Fruit fly (Drosophila melanogaster): ENCODE results near the gene Cyp12e1.

The Cyp12e1 gene

dm6 chr3R:10454909-10455308 is 20.3 kb downstream of the Cyp12e1 start:
- no peak for TF ChIP-seq toe (GFP tag; optimal IDR thresholded peaks at IDR 0.05)
- no peak for TF ChIP-seq tj (GFP tag; optimal IDR thresholded peaks at IDR 0.05)
- no peak for TF ChIP-seq CG7101 (tag; optimal IDR thresholded peaks at IDR 0.05)
- no peak for TF ChIP-seq kay (GFP tag; ENCODE audit: borderline replicate concordance)
- TF ChIP-seq CG1620 (GFP tag; optimal IDR thresholded peaks at IDR 0.05): no peak
- TF ChIP-seq Mnt (GFP tag; optimal IDR thresholded peaks at IDR 0.05): no peak
- no peak for TF ChIP-seq cic (GFP tag; optimal IDR thresholded peaks at IDR 0.05)
- TF ChIP-seq Crg-1 (GFP tag; optimal IDR thresholded peaks at IDR 0.05): no peak
- TF ChIP-seq pad (GFP tag; optimal IDR thresholded peaks at IDR 0.05): no peak
- TF ChIP-seq Hr96 (GFP tag; optimal IDR thresholded peaks at IDR 0.05): no peak
- no peak for TF ChIP-seq ovo (GFP tag; optimal IDR thresholded peaks at IDR 0.05)
- TF ChIP-seq CG33017 (tag; optimal IDR thresholded peaks at IDR 0.05): no peak
- no peak for TF ChIP-seq CG5204 (GFP tag; optimal IDR thresholded peaks at IDR 0.05)
- TF ChIP-seq CG7045 (GFP tag; optimal IDR thresholded peaks at IDR 0.05): no peak
- TF ChIP-seq CG11617 (GFP tag; optimal IDR thresholded peaks at IDR 0.05): no peak
- TF ChIP-seq cnc (optimal IDR thresholded peaks at IDR 0.05): no peak
- TF ChIP-seq bab1 (GFP tag; optimal IDR thresholded peaks at IDR 0.05): no peak
- TF ChIP-seq Clk (GFP tag; optimal IDR thresholded peaks at IDR 0.05): no peak
- no peak for TF ChIP-seq CG12768 (GFP tag; optimal IDR thresholded peaks at IDR 0.05)
- TF ChIP-seq CG14711 (tag; optimal IDR thresholded peaks at IDR 0.05): no peak

- TF ChIP-seq tj (GFP tag; optimal IDR thresholded peaks at IDR 0.05) (no peak), CG14711 (tag; optimal IDR thresholded peaks at IDR 0.05) (no peak), cnc (optimal IDR thresholded peaks at IDR 0.05) (no peak), Hr96 (GFP tag; optimal IDR thresholded peaks at IDR 0.05) (no peak), kay (GFP tag; ENCODE audit: borderline replicate concordance) (no peak), CG12768 (GFP tag; optimal IDR thresholded peaks at IDR 0.05) (no peak), CG1620 (GFP tag; optimal IDR thresholded peaks at IDR 0.05) (no peak), CG5204 (GFP tag; optimal IDR thresholded peaks at IDR 0.05) (no peak), Crg-1 (GFP tag; optimal IDR thresholded peaks at IDR 0.05) (no peak), CG33017 (tag; optimal IDR thresholded peaks at IDR 0.05) (no peak), CG7101 (tag; optimal IDR thresholded peaks at IDR 0.05) (no peak), bab1 (GFP tag; optimal IDR thresholded peaks at IDR 0.05) (no peak), cic (GFP tag; optimal IDR thresholded peaks at IDR 0.05) (no peak), ovo (GFP tag; optimal IDR thresholded peaks at IDR 0.05) (no peak), CG11617 (GFP tag; optimal IDR thresholded peaks at IDR 0.05) (no peak), pad (GFP tag; optimal IDR thresholded peaks at IDR 0.05) (no peak), Mnt (GFP tag; optimal IDR thresholded peaks at IDR 0.05) (no peak)
Measured at dm6 chr3R:10463548-10463947, 29.0 kb downstream of the Cyp12e1 start.

DNA sequence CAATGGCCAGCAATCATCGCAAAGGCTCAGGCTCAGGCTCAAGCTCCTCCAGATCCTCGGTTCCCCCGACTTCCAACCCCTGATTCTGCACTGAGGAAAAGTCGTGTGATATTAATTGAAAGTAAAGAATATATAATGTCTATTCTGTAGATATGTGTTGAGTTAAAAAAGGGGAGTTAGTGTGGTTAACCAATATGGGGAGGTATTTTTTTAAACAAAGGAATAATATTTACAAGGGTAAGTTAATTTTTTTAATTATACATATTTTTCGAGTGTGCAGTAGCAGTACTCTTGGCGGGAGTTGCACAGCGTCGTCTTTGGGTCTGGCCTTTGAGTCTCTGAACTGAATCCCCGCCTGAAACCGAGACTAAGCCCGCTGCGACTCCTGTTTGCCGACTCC is 31.7 kb downstream of the Cyp12e1 start:
- TF ChIP-seq toe (GFP tag; optimal IDR thresholded peaks at IDR 0.05) (no peak), kay (GFP tag; ENCODE audit: borderline replicate concordance) (no peak), ovo (GFP tag; optimal IDR thresholded peaks at IDR 0.05) (no peak), Clk (GFP tag; optimal IDR thresholded peaks at IDR 0.05) (no peak), CG14711 (tag; optimal IDR thresholded peaks at IDR 0.05) (no peak), bab1 (GFP tag; optimal IDR thresholded peaks at IDR 0.05) (no peak), CG12768 (GFP tag; optimal IDR thresholded peaks at IDR 0.05) (no peak), cic (GFP tag; optimal IDR thresholded peaks at IDR 0.05) (no peak)

dm6 chr3R:10468207-10468606 is 33.6 kb downstream of the Cyp12e1 start:
- TF ChIP-seq pad (GFP tag; optimal IDR thresholded peaks at IDR 0.05): no peak
- no peak for TF ChIP-seq CG7045 (GFP tag; optimal IDR thresholded peaks at IDR 0.05)
- no peak for TF ChIP-seq cic (GFP tag; optimal IDR thresholded peaks at IDR 0.05)
- TF ChIP-seq Crg-1 (GFP tag; optimal IDR thresholded peaks at IDR 0.05): no peak
- no peak for TF ChIP-seq Hr96 (GFP tag; optimal IDR thresholded peaks at IDR 0.05)
- no peak for TF ChIP-seq CG11617 (GFP tag; optimal IDR thresholded peaks at IDR 0.05)
- no peak for TF ChIP-seq bab1 (GFP tag; optimal IDR thresholded peaks at IDR 0.05)
- TF ChIP-seq CG5204 (GFP tag; optimal IDR thresholded peaks at IDR 0.05): no peak
- no peak for TF ChIP-seq CG7101 (tag; optimal IDR thresholded peaks at IDR 0.05)
- no peak for TF ChIP-seq CG33017 (tag; optimal IDR thresholded peaks at IDR 0.05)

- TF ChIP-seq Crg-1 (GFP tag; optimal IDR thresholded peaks at IDR 0.05) (no peak), tj (GFP tag; optimal IDR thresholded peaks at IDR 0.05) (no peak), CG1620 (GFP tag; optimal IDR thresholded peaks at IDR 0.05) (no peak), CG12768 (GFP tag; optimal IDR thresholded peaks at IDR 0.05) (no peak), Hr96 (GFP tag; optimal IDR thresholded peaks at IDR 0.05) (no peak), CG14711 (tag; optimal IDR thresholded peaks at IDR 0.05) (no peak), pad (GFP tag; optimal IDR thresholded peaks at IDR 0.05) (no peak)
Measured at dm6 chr3R:10471753-10472152, 37.2 kb downstream of the Cyp12e1 start.

dm6 chr3R:10475949-10476348 is 41.4 kb downstream of the Cyp12e1 start:
- TF ChIP-seq CG7045 (GFP tag; optimal IDR thresholded peaks at IDR 0.05) (no peak), CG1620 (GFP tag; optimal IDR thresholded peaks at IDR 0.05) (no peak), CG5204 (GFP tag; optimal IDR thresholded peaks at IDR 0.05) (no peak)

- TF ChIP-seq CG1620 (GFP tag; optimal IDR thresholded peaks at IDR 0.05): no peak
- TF ChIP-seq kay (GFP tag; ENCODE audit: borderline replicate concordance): no peak
- no peak for TF ChIP-seq Crg-1 (GFP tag; optimal IDR thresholded peaks at IDR 0.05)
- no peak for TF ChIP-seq cic (GFP tag; optimal IDR thresholded peaks at IDR 0.05)
- no peak for TF ChIP-seq Hr96 (GFP tag; optimal IDR thresholded peaks at IDR 0.05)
- TF ChIP-seq Clk (GFP tag; optimal IDR thresholded peaks at IDR 0.05): no peak
- no peak for TF ChIP-seq CG7101 (tag; optimal IDR thresholded peaks at IDR 0.05)
- TF ChIP-seq bab1 (GFP tag; optimal IDR thresholded peaks at IDR 0.05): no peak
- no peak for TF ChIP-seq tj (GFP tag; optimal IDR thresholded peaks at IDR 0.05)
- TF ChIP-seq CG12768 (GFP tag; optimal IDR thresholded peaks at IDR 0.05): no peak
- no peak for TF ChIP-seq toe (GFP tag; optimal IDR thresholded peaks at IDR 0.05)
- TF ChIP-seq CG5204 (GFP tag; optimal IDR thresholded peaks at IDR 0.05): no peak
- no peak for TF ChIP-seq cnc (optimal IDR thresholded peaks at IDR 0.05)
- TF ChIP-seq CG11617 (GFP tag; optimal IDR thresholded peaks at IDR 0.05): no peak
- no peak for TF ChIP-seq CG33017 (tag; optimal IDR thresholded peaks at IDR 0.05)
- no peak for TF ChIP-seq CG14711 (tag; optimal IDR thresholded peaks at IDR 0.05)
Measured at dm6 chr3R:10479439-10479838, 44.9 kb downstream of the Cyp12e1 start.
